Fruit fly (Drosophila melanogaster): ENCODE data around the gene CG6569.

Gene CG6569

dm6 chr3R:21837069-21837977 lies 30.4 kb downstream of the CG6569 start:
- TF ChIP-seq Ets98B (GFP tag; IDR thresholded peaks at IDR 0.05) (peak; percentile 82), Snoo (tag; optimal IDR thresholded peaks at IDR 0.05) (no peak), CG8301 (tag; optimal IDR thresholded peaks at IDR 0.05) (peak; percentile 89), CG32121 (GFP tag; IDR thresholded peaks at IDR 0.05) (peak; percentile 46; the same call in 1 of the 2 replicates), CG15710 (tag; optimal IDR thresholded peaks at IDR 0.05) (no peak), rn (GFP tag; IDR thresholded peaks at IDR 0.05) (0 out of 2 replicates have a peak, but pooled peaks have one; percentile 36), D1 (tag; optimal IDR thresholded peaks at IDR 0.05) (peak; percentile 76), CG17806 (tag; optimal IDR thresholded peaks at IDR 0.05) (peak; percentile 86), gl (tag; optimal IDR thresholded peaks at IDR 0.05) (peak; percentile 20), Pif1B (GFP tag; optimal IDR thresholded peaks at IDR 0.05) (peak; percentile 66), CG8159 (tag; optimal IDR thresholded peaks at IDR 0.05) (peak; percentile 85), CG4496 (GFP tag; IDR thresholded peaks at IDR 0.05) (peak; percentile 84), Pif1A (GFP tag; optimal IDR thresholded peaks at IDR 0.05) (no peak), CG34367 (tag; optimal IDR thresholded peaks at IDR 0.05) (no peak), CG12605 (GFP tag; IDR thresholded peaks at IDR 0.05) (peak; percentile 30; the same call in 1 of the 2 replicates), CG13204 (GFP tag; optimal IDR thresholded peaks at IDR 0.05) (peak; percentile 83), EcR (GFP tag; optimal IDR thresholded peaks at IDR 0.05) (peak; percentile 98), CG9948 (tag; optimal IDR thresholded peaks at IDR 0.05) (peak; percentile 28), fd96Ca (GFP tag; IDR thresholded peaks at IDR 0.05) (no peak; the same call in 1 of the 3 replicates), CG14655 (GFP tag; optimal IDR thresholded peaks at IDR 0.05) (peak; percentile 88), CG10348 (GFP tag; IDR thresholded peaks at IDR 0.05) (no peak)

dm6 chr3R:21836614-21837013 lies 31.1 kb downstream of the CG6569 start:
- TF ChIP-seq CG9948 (tag; optimal IDR thresholded peaks at IDR 0.05) (no peak), CG12605 (GFP tag; IDR thresholded peaks at IDR 0.05) (no peak), CG14655 (GFP tag; optimal IDR thresholded peaks at IDR 0.05) (no peak), gl (tag; optimal IDR thresholded peaks at IDR 0.05) (no peak), D1 (tag; optimal IDR thresholded peaks at IDR 0.05) (no peak), CG8301 (tag; optimal IDR thresholded peaks at IDR 0.05) (no peak), CG17806 (tag; optimal IDR thresholded peaks at IDR 0.05) (no peak), EcR (GFP tag; optimal IDR thresholded peaks at IDR 0.05) (no peak), CG32121 (GFP tag; IDR thresholded peaks at IDR 0.05) (no peak), CG8159 (tag; optimal IDR thresholded peaks at IDR 0.05) (no peak), CG10348 (GFP tag; IDR thresholded peaks at IDR 0.05) (no peak), CG15710 (tag; optimal IDR thresholded peaks at IDR 0.05) (no peak), CG13204 (GFP tag; optimal IDR thresholded peaks at IDR 0.05) (no peak), rn (GFP tag; IDR thresholded peaks at IDR 0.05) (no peak)

DNA sequence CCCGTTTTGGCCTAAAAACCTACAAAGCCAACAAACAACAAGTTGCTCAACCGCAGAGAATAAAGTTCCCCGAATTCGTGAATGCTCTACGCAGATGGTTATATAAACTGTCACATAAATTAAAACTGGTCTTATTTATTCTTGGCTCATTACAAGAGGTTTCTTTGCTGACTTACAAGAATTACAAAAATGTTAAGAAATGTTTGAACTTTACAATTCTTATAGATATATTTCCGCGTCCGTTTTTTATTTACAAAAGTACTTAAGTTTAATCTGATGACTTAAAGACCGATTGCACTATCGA lies 31.6 kb downstream of the CG6569 start:
- no peak for TF ChIP-seq CG17806 (tag; optimal IDR thresholded peaks at IDR 0.05)
- TF ChIP-seq D1 (tag; optimal IDR thresholded peaks at IDR 0.05): no peak
- peak; percentile 63 for TF ChIP-seq Ets98B (GFP tag; IDR thresholded peaks at IDR 0.05)
- peak; percentile 38; the same call in 2 of the 3 replicates for TF ChIP-seq fd96Ca (GFP tag; IDR thresholded peaks at IDR 0.05)
- no peak for TF ChIP-seq CG14655 (GFP tag; optimal IDR thresholded peaks at IDR 0.05)
- TF ChIP-seq CG13204 (GFP tag; optimal IDR thresholded peaks at IDR 0.05): no peak
- TF ChIP-seq CG8301 (tag; optimal IDR thresholded peaks at IDR 0.05): peak; percentile 8

dm6 chr3R:21835388-21836200 lies 32.1 kb downstream of the CG6569 start:
- TF ChIP-seq CG14655 (GFP tag; optimal IDR thresholded peaks at IDR 0.05): no peak
- peak; percentile 50; the same call in 1 of the 3 replicates for TF ChIP-seq CG4496 (GFP tag; IDR thresholded peaks at IDR 0.05)
- no peak for TF ChIP-seq EcR (GFP tag; optimal IDR thresholded peaks at IDR 0.05)
- no peak for TF ChIP-seq CG32121 (GFP tag; IDR thresholded peaks at IDR 0.05)
- TF ChIP-seq CG34367 (tag; optimal IDR thresholded peaks at IDR 0.05): no peak

dm6 chr3R:21834234-21835070 lies 33.3 kb downstream of the CG6569 start:
- TF ChIP-seq CG34367 (tag; optimal IDR thresholded peaks at IDR 0.05): peak; percentile 9
- no peak for TF ChIP-seq Snoo (tag; optimal IDR thresholded peaks at IDR 0.05)
- TF ChIP-seq CG8159 (tag; optimal IDR thresholded peaks at IDR 0.05): no peak
- TF ChIP-seq Pif1B (GFP tag; optimal IDR thresholded peaks at IDR 0.05): peak; percentile 28
- no peak for TF ChIP-seq CG10348 (GFP tag; IDR thresholded peaks at IDR 0.05)
- TF ChIP-seq CG12605 (GFP tag; IDR thresholded peaks at IDR 0.05): no peak

All from whole organism, pupa.